Fruit fly (Drosophila melanogaster): Measurements from ENCODE around the gene CG5885.
A peak's percentile ranks its signal among the peaks of the same experiment; 100 is the strongest.

CG5885 gene

dm6 chr2L:9949178-9950062 lies 31.3 kb upstream of the CG5885 start (continued):
- TF ChIP-seq CG9139 (GFP tag; optimal IDR thresholded peaks at IDR 0.05) (peak; percentile 36), CG1621 (tag; optimal IDR thresholded peaks at IDR 0.05) (no peak)

dm6 chr2L:9948520-9948858 lies 30.4 kb upstream of the CG5885 start:
- TF ChIP-seq CG6808 (GFP tag; optimal IDR thresholded peaks at IDR 0.05) (peak; percentile 0), svp (GFP tag) (peak; percentile 89), CG31627 (GFP tag; optimal IDR thresholded peaks at IDR 0.05) (no peak), CG1621 (tag; optimal IDR thresholded peaks at IDR 0.05) (no peak), CG3919 (GFP tag; optimal IDR thresholded peaks at IDR 0.05) (no peak)

DNA sequence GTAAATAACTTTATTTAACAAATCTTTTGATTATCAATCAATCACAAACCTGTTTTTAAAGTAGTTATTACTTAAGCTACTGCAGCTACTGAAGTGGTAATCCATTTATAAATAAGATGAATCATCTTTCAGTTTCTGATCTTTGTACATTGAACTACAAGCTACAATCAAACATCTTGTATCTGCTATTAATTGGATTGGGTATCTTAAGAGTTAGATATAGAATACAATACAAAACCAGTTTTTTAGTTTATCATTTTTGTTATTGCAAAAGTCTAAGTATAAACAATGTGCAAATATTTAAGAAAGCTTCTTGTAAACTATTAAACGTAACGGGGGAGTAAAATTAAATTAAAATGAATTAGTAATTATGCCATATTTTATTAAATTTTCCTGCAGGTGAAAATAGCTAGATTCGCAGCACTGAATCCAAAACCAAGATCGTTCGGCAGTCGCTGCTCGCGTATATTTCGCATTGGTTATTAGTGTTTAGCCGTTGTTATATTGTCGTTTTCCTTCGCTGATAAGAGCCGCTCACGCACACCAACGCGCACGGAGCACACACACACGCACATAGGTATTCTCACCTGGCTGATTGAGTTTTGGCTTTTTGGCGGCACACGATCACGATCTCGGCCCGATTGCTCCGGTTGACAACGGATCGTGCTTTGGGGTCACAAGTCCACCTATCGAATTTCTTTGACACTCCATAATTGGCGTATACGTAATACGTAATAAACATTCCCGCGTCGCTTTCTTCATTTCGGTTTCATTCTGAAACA lies 29.8 kb upstream of the CG5885 start:
- peak; percentile 22 for TF ChIP-seq Smox (GFP tag; optimal IDR thresholded peaks at IDR 0.05)
- no peak for TF ChIP-seq fd85E (GFP tag; optimal IDR thresholded peaks at IDR 0.05)
- peak; percentile 5 for TF ChIP-seq Hr4 (GFP tag; optimal IDR thresholded peaks at IDR 0.05)
- peak; percentile 23; the same call in 1 of the 3 replicates for TF ChIP-seq eg (GFP tag; IDR thresholded peaks at IDR 0.05)
- peak; percentile 85 for TF ChIP-seq Eip78C (GFP tag)
- no peak for TF ChIP-seq cyc (GFP tag; optimal IDR thresholded peaks at IDR 0.05)
- no peak for TF ChIP-seq CG4318 (GFP tag; optimal IDR thresholded peaks at IDR 0.05)
- peak; percentile 13 for TF ChIP-seq CG1621 (tag; optimal IDR thresholded peaks at IDR 0.05)
- TF ChIP-seq Sox14 (GFP tag; optimal IDR thresholded peaks at IDR 0.05), result peak; percentile 34
- peak; percentile 50 for TF ChIP-seq esn (GFP tag; optimal IDR thresholded peaks at IDR 0.05)
- peak; percentile 29 for TF ChIP-seq pdm3 (GFP tag; optimal IDR thresholded peaks at IDR 0.05)
- TF ChIP-seq OdsH (GFP tag; optimal IDR thresholded peaks at IDR 0.05), result peak; percentile 10
- TF ChIP-seq net (GFP tag; optimal IDR thresholded peaks at IDR 0.05), result no peak
- peak; percentile 6 for TF ChIP-seq Hr39 (GFP tag; optimal IDR thresholded peaks at IDR 0.05)
- peak; percentile 4 for TF ChIP-seq CG31627 (GFP tag; optimal IDR thresholded peaks at IDR 0.05)
- 0 out of 3 replicates have a peak, but pooled peaks have one; percentile 49 for TF ChIP-seq CG6163 (GFP tag; IDR thresholded peaks at IDR 0.05)
- TF ChIP-seq ss (GFP tag; optimal IDR thresholded peaks at IDR 0.05), result peak; percentile 0 to 14
- TF ChIP-seq vri (GFP tag; optimal IDR thresholded peaks at IDR 0.05), result peak; percentile 99
- TF ChIP-seq topi (GFP tag; optimal IDR thresholded peaks at IDR 0.05), result peak; percentile 22
- TF ChIP-seq CG3919 (GFP tag; optimal IDR thresholded peaks at IDR 0.05), result no peak
- TF ChIP-seq CG32006 (GFP tag; optimal IDR thresholded peaks at IDR 0.05), result peak; percentile 46
- peak; percentile 87 for TF ChIP-seq Eip93F (GFP tag; optimal IDR thresholded peaks at IDR 0.05)
- peak in 1 of 2 experiments; percentile 12 for TF ChIP-seq salr (GFP tag; optimal IDR thresholded peaks at IDR 0.05)

DNA sequence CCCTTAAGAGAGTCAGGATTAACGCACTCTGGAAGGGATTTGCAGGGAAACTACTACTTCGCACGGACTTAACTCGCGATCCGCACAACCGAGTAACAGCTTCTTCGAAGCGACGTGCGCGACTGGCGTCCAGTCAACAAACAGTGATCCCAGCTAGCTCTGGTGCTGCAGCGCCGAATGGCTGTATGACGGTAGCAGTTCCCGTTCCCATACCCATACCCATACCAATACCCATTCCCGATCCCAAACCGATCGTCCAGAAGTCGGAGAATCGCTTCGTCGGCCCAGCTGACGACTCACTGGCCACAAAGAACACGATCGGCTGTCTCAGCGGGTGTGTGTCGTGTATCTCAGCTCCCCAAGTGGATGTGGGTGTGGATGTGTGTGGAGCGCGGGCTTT lies 29.1 kb upstream of the CG5885 start, which contains the start of gene CG5853:
TSS of gene CG5853 (minus strand) at position 384 of the 400 bp plus-strand sequence.
- TF ChIP-seq CG8632 (GFP tag; optimal IDR thresholded peaks at IDR 0.05) (peak; percentile 16), CG11762 (GFP tag; optimal IDR thresholded peaks at IDR 0.05; ENCODE audit: insufficient read depth) (no peak), pdm3 (GFP tag; optimal IDR thresholded peaks at IDR 0.05) (no peak), cyc (GFP tag; optimal IDR thresholded peaks at IDR 0.05) (no peak), Eip93F (GFP tag; optimal IDR thresholded peaks at IDR 0.05) (no peak), eg (GFP tag; IDR thresholded peaks at IDR 0.05) (peak; percentile 68; the same call in 2 of the 3 replicates), OdsH (GFP tag; optimal IDR thresholded peaks at IDR 0.05) (no peak), CG3919 (GFP tag; optimal IDR thresholded peaks at IDR 0.05) (peak; percentile 46), Hr4 (GFP tag; optimal IDR thresholded peaks at IDR 0.05) (no peak), CG16779 (tag; optimal IDR thresholded peaks at IDR 0.05) (peak; percentile 65), CG10669 (GFP tag; optimal IDR thresholded peaks at IDR 0.05) (no peak), fd85E (GFP tag; optimal IDR thresholded peaks at IDR 0.05) (peak; percentile 16), CG6163 (GFP tag; IDR thresholded peaks at IDR 0.05) (peak; percentile 73), dsx (GFP tag; optimal IDR thresholded peaks at IDR 0.05; ENCODE audit: poor library complexity, severe bottlenecking) (peak; percentile 63), CG31627 (GFP tag; optimal IDR thresholded peaks at IDR 0.05) (no peak), fd59A (GFP tag; optimal IDR thresholded peaks at IDR 0.05) (no peak), CG6854 (GFP tag; optimal IDR thresholded peaks at IDR 0.05) (peak; percentile 82), CG8319 (GFP tag; optimal IDR thresholded peaks at IDR 0.05) (no peak), CG34406 (GFP tag; optimal IDR thresholded peaks at IDR 0.05) (no peak), CG11294 (GFP tag; IDR thresholded peaks at IDR 0.05) (no peak), Sox15 (GFP tag; optimal IDR thresholded peaks at IDR 0.05) (no peak), ss (GFP tag; optimal IDR thresholded peaks at IDR 0.05) (peak; percentile 55 to 70), acj6 (GFP tag; optimal IDR thresholded peaks at IDR 0.05) (no peak), Eip78C (GFP tag) (no peak), CG7368 (GFP tag; optimal IDR thresholded peaks at IDR 0.05) (peak; percentile 26), Met (GFP tag; optimal IDR thresholded peaks at IDR 0.05) (peak; percentile 35), CG4318 (GFP tag; optimal IDR thresholded peaks at IDR 0.05) (no peak), CG3032 (tag; optimal IDR thresholded peaks at IDR 0.05) (peak; percentile 3)

Data from whole organism, prepupa.